Worm (Caenorhabditis elegans) whole organism, L4 larva: ENCODE data around the gene clec-255.

Experiments used
- D1046.2 ChIP-seq: fragments of 200-800 bp; sonication (Bioruptor generic); IDR thresholded peaks from 2 replicates; pipeline ENCODE4 v1.3.6; 2022; ENCODE audit warnings: missing genetic modification characterization, missing compliant biosample characterization
- F44E2.7 ChIP-seq: fragments of 200-800 bp; sonication (Bioruptor generic); IDR thresholded peaks from 2 replicates; pipeline ENCODE4 v2.1.2; 2022; ENCODE audit warnings: missing genetic modification characterization, missing compliant biosample characterization
- F49E8.2 ChIP-seq: sonication (generic microtip); optimal IDR thresholded peaks from 2 replicates; lab custom pipeline; 2016; ENCODE audit warnings: missing compliant biosample characterization, mild to moderate bottlenecking, missing genetic modification characterization, borderline replicate concordance
- Y105C5A.15 ChIP-seq: fragments of 200-800 bp; sonication (Bioruptor generic); IDR thresholded peaks from 2 replicates; pipeline ENCODE4 v1.3.6; 2022; ENCODE audit warnings: missing genetic modification characterization, missing compliant biosample characterization
- Y75B8A.6 ChIP-seq: fragments of 200-800 bp; sonication (Bioruptor generic); IDR thresholded peaks from 2 replicates; pipeline ENCODE4 v1.3.6; 2022; ENCODE audit warnings: missing genetic modification reagents, missing genetic modification characterization, missing compliant biosample characterization
- aha-1 ChIP-seq: fragments of 150-350 bp; peaks from one replicate; lab custom pipeline; 2014; ENCODE audit warnings: missing biosample characterization, missing genetic modification characterization
- arid-1 ChIP-seq: fragments of 200-800 bp; sonication (Bioruptor generic); conservative IDR thresholded peaks from 2 replicates; pipeline ENCODE4 v1.3.6; 2022; ENCODE audit warnings: missing genetic modification reagents, missing genetic modification characterization, missing compliant biosample characterization
- dmd-9 ChIP-seq: fragments of 200-800 bp; sonication (Bioruptor generic); IDR thresholded peaks from 2 replicates; pipeline ENCODE4 v1.3.6; 2022; ENCODE audit warnings: missing genetic modification reagents, missing genetic modification characterization, missing compliant biosample characterization
- dpl-1 ChIP-seq: fragments of 150-350 bp; optimal IDR thresholded peaks from 2 replicates; lab custom pipeline; 2014; ENCODE audit warnings: missing biosample characterization, missing genetic modification reagents, missing genetic modification characterization
- duxl-1 ChIP-seq: sonication (generic microtip); optimal IDR thresholded peaks from 2 replicates; lab custom pipeline; 2016; ENCODE audit warnings: mild to moderate bottlenecking, missing genetic modification characterization, moderate library complexity, missing compliant biosample characterization; ENCODE audit not compliant: poor library complexity
- hlh-11 ChIP-seq: fragments of 200-800 bp; sonication (Bioruptor generic); optimal IDR thresholded peaks from 2 replicates; lab custom pipeline; 2018; ENCODE audit warnings: mild to moderate bottlenecking, missing genetic modification characterization, missing compliant biosample characterization
- jun-1 ChIP-seq: fragments of 150-350 bp; optimal IDR thresholded peaks from 2 replicates; lab custom pipeline; 2014; ENCODE audit warnings: missing biosample characterization, missing genetic modification reagents, missing genetic modification characterization
- lin-15B ChIP-seq: fragments of 150-350 bp; sonication (generic microtip); optimal IDR thresholded peaks from 3 replicates; lab custom pipeline; 2014; ENCODE audit warnings: missing biosample characterization, missing genetic modification characterization
- lin-29 ChIP-seq: fragments of 200-800 bp; sonication (Bioruptor generic); IDR thresholded peaks from 2 replicates; pipeline ENCODE4 v1.3.6; 2022; ENCODE audit warnings: missing genetic modification reagents, missing genetic modification characterization, missing compliant biosample characterization
- mdt-29 ChIP-seq: fragments of 200-800 bp; sonication (Bioruptor generic); IDR thresholded peaks from 2 replicates; pipeline ENCODE4 v1.3.6; 2022; ENCODE audit warnings: missing genetic modification reagents, missing genetic modification characterization, missing compliant biosample characterization
- mep-1 ChIP-seq: fragments of 150-350 bp; sonication (generic microtip); optimal IDR thresholded peaks from 3 replicates; lab custom pipeline; 2014; ENCODE audit warnings: missing biosample characterization, missing genetic modification characterization
- mes-2 ChIP-seq: sonication (generic microtip); optimal IDR thresholded peaks from 2 replicates; lab custom pipeline; 2016; ENCODE audit warnings: missing genotype, mild to moderate bottlenecking, missing genetic modification characterization, missing compliant biosample characterization; ENCODE audit not compliant: poor library complexity, severe bottlenecking
- mxl-2 ChIP-seq: fragments of 200-800 bp; sonication (Bioruptor generic); conservative IDR thresholded peaks from 2 replicates; pipeline ENCODE4 v1.3.6; 2022; ENCODE audit warnings: missing genetic modification reagents, missing genetic modification characterization, missing compliant biosample characterization
- mxl-3 ChIP-seq: fragments of 200-800 bp; sonication (Bioruptor generic); optimal IDR thresholded peaks from 2 replicates; lab custom pipeline; 2018; ENCODE audit warnings: mild to moderate bottlenecking, missing genetic modification characterization, missing compliant biosample characterization
- nhr-102 ChIP-seq: sonication (generic microtip); optimal IDR thresholded peaks from 2 replicates; lab custom pipeline; 2016; ENCODE audit warnings: mild to moderate bottlenecking, missing genetic modification characterization, moderate library complexity, missing compliant biosample characterization
- nhr-11 ChIP-seq: fragments of 150-350 bp; optimal IDR thresholded peaks from 2 replicates; lab custom pipeline; 2014; ENCODE audit warnings: missing biosample characterization, missing genetic modification characterization
- nhr-28 ChIP-seq: fragments of 150-350 bp; optimal IDR thresholded peaks from 2 replicates; lab custom pipeline; 2014; ENCODE audit warnings: missing biosample characterization, missing genetic modification characterization
- nhr-41 ChIP-seq: fragments of 200-800 bp; sonication (Bioruptor generic); IDR thresholded peaks from 2 replicates; pipeline ENCODE4 v1.3.6; 2022; ENCODE audit warnings: missing genetic modification reagents, missing genetic modification characterization, missing compliant biosample characterization
- nhr-42 ChIP-seq: fragments of 200-800 bp; sonication (Bioruptor generic); IDR thresholded peaks from 2 replicates; pipeline ENCODE4 v1.3.6; 2022; ENCODE audit warnings: missing genetic modification characterization, missing compliant biosample characterization
- nhr-77 ChIP-seq: fragments of 150-350 bp; optimal IDR thresholded peaks from 2 replicates; lab custom pipeline; 2014; ENCODE audit warnings: missing biosample characterization, missing genetic modification characterization
- pha-4 ChIP-seq, 2 experiments: fragments of 150-350 bp in 1 of 2; fragments of 200-800 bp in 1 of 2; sonication (Bioruptor generic) in 1 of 2; IDR thresholded peaks in 1 of 2; optimal IDR thresholded peaks in 1 of 2; 2 replicates each; pipeline versions ENCODE4 v1.3.6 to Lab custom; 2014 to 2022; ENCODE audit warnings: missing genetic modification characterization in 2 of 2, missing genetic modification reagents in 2 of 2, missing biosample characterization in 1 of 2, missing compliant biosample characterization in 1 of 2
- pqm-1 ChIP-seq: sonication (generic microtip); optimal IDR thresholded peaks from 2 replicates; lab custom pipeline; 2017; ENCODE audit warnings: missing biosample characterization, missing genetic modification characterization
- sdz-12 ChIP-seq: fragments of 200-800 bp; sonication (Bioruptor generic); optimal IDR thresholded peaks from 2 replicates; lab custom pipeline; 2018; ENCODE audit warnings: mild to moderate bottlenecking, missing genetic modification characterization, missing compliant biosample characterization
- spr-3 ChIP-seq: fragments of 200-800 bp; sonication (Bioruptor generic); optimal IDR thresholded peaks from 2 replicates; lab custom pipeline; 2018; ENCODE audit warnings: mild to moderate bottlenecking, missing genetic modification characterization, missing compliant biosample characterization
- unc-130 ChIP-seq: sonication (generic microtip); optimal IDR thresholded peaks from 2 replicates; lab custom pipeline; 2016; ENCODE audit warnings: missing genetic modification reagents, missing genetic modification characterization, missing compliant biosample characterization
- unc-39 ChIP-seq: sonication (generic microtip); optimal IDR thresholded peaks from 2 replicates; lab custom pipeline; 2017; ENCODE audit warnings: missing biosample characterization, missing genetic modification characterization
- unc-62 ChIP-seq, 3 experiments: fragments of 150-350 bp in 1 of 3; sonication (generic microtip); optimal IDR thresholded peaks in 2 of 3; peaks in 1 of 3; 1 replicate in 1 of 3; 2 replicates in 2 of 3; lab custom pipeline; 2014 to 2017; ENCODE audit warnings: missing biosample characterization in 3 of 3, missing genetic modification characterization in 3 of 3, missing genetic modification reagents in 3 of 3, missing genotype in 1 of 3
- zag-1 ChIP-seq: fragments of 150-350 bp; optimal IDR thresholded peaks from 2 replicates; lab custom pipeline; 2014; ENCODE audit warnings: missing biosample characterization, missing genetic modification characterization

Gene clec-255

DNA sequence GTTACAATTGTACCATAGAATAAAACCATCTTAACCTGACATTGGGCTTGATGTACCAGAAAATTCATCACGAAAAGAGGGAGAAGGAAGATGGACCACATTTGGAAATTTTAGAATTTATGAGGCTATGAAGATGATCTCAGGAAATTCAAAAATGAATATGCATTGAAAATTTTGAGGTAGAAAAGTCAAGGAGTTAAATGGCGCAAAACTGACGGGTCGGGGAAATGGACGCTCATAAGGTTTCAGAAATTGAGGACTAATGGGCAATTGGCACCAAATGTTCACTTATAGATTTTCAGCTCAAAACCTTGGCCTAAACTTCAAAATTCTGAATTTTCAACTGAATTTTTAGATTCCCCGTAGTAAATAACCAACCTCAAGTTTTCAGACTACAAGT lies at the start of gene clec-255:
TSS of gene clec-255 (minus strand) at position 101 of the 400 bp plus-strand sequence.
- TF ChIP-seq pqm-1 (tag; lab: Kevin White, UChicago) (no peak), aha-1 (peak; percentile 3)
- TF ChIP-seq, all 104 proteins: peak for 1

ce11 chrV:18819643-18820042 lies 49.1 kb upstream of the clec-255 start, which contains the start of gene ncs-5:
TSS of gene ncs-5 (plus strand) at chrV:18819766.
- TF ChIP-seq spr-3 (GFP tag; lab: Kevin White, UChicago): no peak
- peak; percentile 92 for TF ChIP-seq aha-1

DNA sequence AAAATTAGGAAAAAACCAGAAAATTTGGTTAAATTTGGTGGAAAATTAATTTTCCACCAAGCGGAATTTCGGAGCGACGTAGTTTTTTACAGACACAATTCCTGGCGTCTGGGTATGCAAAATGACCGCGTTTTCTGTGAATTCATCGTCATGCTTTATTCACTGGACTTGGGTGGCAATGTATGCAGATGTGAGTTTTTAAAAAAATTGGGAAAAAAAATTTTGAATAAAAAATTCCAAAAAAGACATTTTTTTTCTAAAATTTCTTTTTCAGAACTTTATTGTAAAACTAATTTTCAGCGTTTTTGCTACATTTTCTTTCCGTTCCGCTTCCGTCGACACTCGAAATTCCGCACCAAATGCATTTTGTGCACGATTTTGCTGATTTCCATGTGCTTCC lies 40.8 kb upstream of the clec-255 start, which contains the start of gene C54E10.7:
TSS of gene C54E10.7 (plus strand) at position 301 of the 400 bp plus-strand sequence.
- TF ChIP-seq pha-4 (GFP tag; IDR thresholded peaks at IDR 0.05; lab: Robert Waterston, UW) (no peak), pha-4 (tag; optimal IDR thresholded peaks at IDR 0.05; lab: Kevin White, UChicago) (no peak), D1046.2 (GFP tag; lab: Robert Waterston, UW) (no peak), mdt-29 (no peak), mep-1 (tag; lab: Kevin White, UChicago) (no peak), dpl-1 (GFP tag; lab: Kevin White, UChicago) (no peak), Y105C5A.15 (GFP tag; lab: Robert Waterston, UW) (no peak), nhr-42 (GFP tag; lab: Robert Waterston, UW) (no peak), aha-1 (no peak), Y75B8A.6 (GFP tag; lab: Robert Waterston, UW) (no peak), F49E8.2 (no peak), nhr-77 (tag; lab: Kevin White, UChicago) (no peak), lin-15B (tag; lab: Kevin White, UChicago) (no peak), nhr-102 (tag; lab: Kevin White, UChicago) (no peak), unc-39 (tag; lab: Kevin White, UChicago) (no peak), nhr-41 (GFP tag; lab: Robert Waterston, UW) (no peak), sdz-12 (GFP tag; lab: Kevin White, UChicago) (no peak), nhr-28 (tag; lab: Kevin White, UChicago) (no peak), jun-1 (tag; lab: Kevin White, UChicago) (no peak), mxl-2 (no peak), arid-1 (GFP tag; lab: Robert Waterston, UW) (no peak)
- TF ChIP-seq, all 104 proteins: peak for 0

DNA sequence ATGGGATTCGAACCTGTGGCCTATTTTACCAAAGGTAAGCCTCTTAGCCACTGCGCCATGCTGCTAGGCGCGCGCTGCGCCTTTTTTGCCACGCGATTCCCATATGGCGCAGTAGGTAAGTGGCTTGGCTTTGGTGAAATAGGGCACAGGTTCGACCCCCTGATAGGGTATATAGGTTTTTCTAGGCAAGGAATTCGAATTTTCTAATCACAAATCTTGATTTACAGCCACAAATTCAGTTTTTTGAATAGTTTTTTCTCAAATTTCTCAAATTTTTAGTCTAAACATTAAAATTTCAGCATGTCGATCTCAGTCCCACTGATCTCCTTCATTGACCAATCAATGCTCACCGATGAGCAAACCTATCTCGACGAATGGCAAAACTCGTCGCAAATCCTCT lies 40.2 kb upstream of the clec-255 start, which contains the start of gene C54E10.3:
TSS of gene C54E10.3 (plus strand) at position 301 of the 400 bp plus-strand sequence.
- TF ChIP-seq lin-29 (GFP tag; lab: Robert Waterston, UW) (no peak), mes-2 (tag; lab: Kevin White, UChicago) (no peak), zag-1 (tag; lab: Kevin White, UChicago) (no peak), arid-1 (GFP tag; lab: Robert Waterston, UW) (no peak), nhr-11 (tag; lab: Kevin White, UChicago) (no peak), nhr-102 (tag; lab: Kevin White, UChicago) (no peak), unc-62 (GFP tag; optimal IDR thresholded peaks at IDR 0.05 in 1 of 2; lab: Kevin White, UChicago) (no peak), unc-62 (tag; optimal IDR thresholded peaks at IDR 0.05; lab: Kevin White, UChicago) (no peak), hlh-11 (no peak), lin-15B (tag; lab: Kevin White, UChicago) (no peak), Y105C5A.15 (GFP tag; lab: Robert Waterston, UW) (no peak), dmd-9 (GFP tag; lab: Robert Waterston, UW) (no peak), F44E2.7 (GFP tag; lab: Robert Waterston, UW) (no peak), mxl-3 (GFP tag; lab: Kevin White, UChicago) (no peak), unc-130 (GFP tag; lab: Kevin White, UChicago) (no peak), duxl-1 (tag; lab: Kevin White, UChicago) (no peak)
